Fruit fly (Drosophila melanogaster) whole organism: ENCODE measurements around the gene CG17233.

ENCODE experiments used
- CG8478 ChIP-seq: fragments of >200 bp; optimal IDR thresholded peaks from 2 replicates; lab custom pipeline; 2018; ENCODE audit warnings: inconsistent platforms
- pan ChIP-seq: fragments of >200 bp; optimal IDR thresholded peaks from 2 replicates; lab custom pipeline; 2017
- usp ChIP-seq: fragments of >200 bp; optimal IDR thresholded peaks from 2 replicates; lab custom pipeline; 2017; ENCODE audit warnings: missing biosample characterization, missing genetic modification characterization, mixed read lengths

DNA sequence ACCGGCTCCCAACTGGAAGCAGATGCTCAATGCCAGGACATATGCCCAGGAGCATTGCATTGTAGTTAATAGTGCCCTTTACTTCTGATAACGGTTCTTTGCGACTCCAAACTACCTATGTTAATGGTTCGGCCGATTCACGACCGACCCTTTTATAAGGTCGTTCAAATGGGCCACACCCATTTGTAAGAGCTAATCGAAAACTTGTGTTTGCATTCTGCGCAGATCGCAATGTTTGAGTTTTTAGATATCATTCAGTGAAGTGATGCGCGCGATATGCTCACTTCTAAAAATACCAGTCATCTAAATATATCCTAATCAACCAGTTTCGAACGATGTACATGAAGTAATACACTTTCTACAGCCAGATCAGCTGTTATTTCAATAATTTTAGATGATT lies 40.2 kb downstream of the CG17233 start, which contains the start of gene obst-F:
- TF ChIP-seq usp (no peak), CG8478 (lab: Kevin White, UChicago) (no peak), pan (lab: Kevin White, UChicago) (no peak)
